Fruit fly (Drosophila melanogaster): ENCODE data around the gene CG10801.

DNA sequence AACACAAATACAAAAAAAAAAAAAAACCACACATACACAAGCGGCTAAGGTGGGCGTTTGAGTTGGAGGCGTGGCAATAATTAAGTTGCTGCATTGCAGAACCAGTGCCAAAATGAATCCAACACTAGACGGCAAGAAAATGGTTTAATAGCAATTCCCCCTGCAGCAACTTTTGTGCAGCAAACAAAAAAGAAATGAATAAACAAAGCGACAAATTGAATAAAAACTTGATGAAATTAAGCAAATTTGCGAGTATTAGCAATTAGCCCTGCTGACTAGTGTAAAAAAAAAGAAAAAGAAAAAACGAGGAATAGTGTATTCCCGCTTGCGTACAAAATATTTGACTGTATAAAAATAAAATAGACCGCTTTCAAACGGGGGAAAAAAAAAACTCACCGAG lies 5.7 kb upstream of the CG10801 start:
- TF ChIP-seq Sox102F (GFP tag; optimal IDR thresholded peaks at IDR 0.05) (no peak), CG11762 (GFP tag; optimal IDR thresholded peaks at IDR 0.05; ENCODE audit: insufficient read depth) (no peak), Eip75B (GFP tag; optimal IDR thresholded peaks at IDR 0.05) (no peak), Hr38 (GFP tag; optimal IDR thresholded peaks at IDR 0.05) (no peak)
